Worm (Caenorhabditis elegans) whole organism, early embryonic: ENCODE measurements around the gene F47B8.5.

Experiments used
- B0310.2 ChIP-seq: sonication (generic microtip); optimal IDR thresholded peaks from 2 replicates; lab custom pipeline; 2016; ENCODE audit warnings: mild to moderate bottlenecking, missing genetic modification characterization, missing compliant biosample characterization
- F13C5.2 ChIP-seq: sonication (generic microtip); optimal IDR thresholded peaks from 2 replicates; lab custom pipeline; 2017; ENCODE audit warnings: mild to moderate bottlenecking, missing genetic modification characterization, inconsistent platforms, missing compliant biosample characterization
- aly-1 ChIP-seq: sonication (generic microtip); optimal IDR thresholded peaks from 2 replicates; lab custom pipeline; 2016; ENCODE audit warnings: missing genetic modification characterization, missing compliant biosample characterization
- ama-1 ChIP-seq: fragments of 150-350 bp; optimal IDR thresholded peaks from 2 replicates; lab custom pipeline; 2014
- ceh-13 ChIP-seq: fragments of 200-800 bp; sonication (Bioruptor generic); optimal IDR thresholded peaks from 2 replicates; lab custom pipeline; 2018; ENCODE audit warnings: mild to moderate bottlenecking, missing genetic modification characterization, missing compliant biosample characterization
- ceh-36 ChIP-seq: sonication (generic microtip); optimal IDR thresholded peaks from 2 replicates; lab custom pipeline; 2016; ENCODE audit warnings: missing genetic modification characterization, inconsistent platforms, missing compliant biosample characterization
- ets-7 ChIP-seq: sonication (generic microtip); optimal IDR thresholded peaks from 2 replicates; lab custom pipeline; 2016; ENCODE audit warnings: missing genotype, missing genetic modification characterization, missing compliant biosample characterization
- flt-1 ChIP-seq: fragments of 200-800 bp; sonication (Bioruptor generic); IDR thresholded peaks from 2 replicates; pipeline ENCODE4 v1.3.6; 2022; ENCODE audit warnings: missing genetic modification characterization, missing compliant biosample characterization
- hmbx-1 ChIP-seq: sonication (generic microtip); optimal IDR thresholded peaks from 2 replicates; lab custom pipeline; 2016; ENCODE audit warnings: mild to moderate bottlenecking, missing genetic modification characterization, missing compliant biosample characterization
- hmg-4 ChIP-seq: fragments of 200-800 bp; sonication (Bioruptor generic); optimal IDR thresholded peaks from 2 replicates; lab custom pipeline; 2018; ENCODE audit warnings: mild to moderate bottlenecking, missing genetic modification characterization, missing compliant biosample characterization
- hnd-1 ChIP-seq: sonication (generic microtip); optimal IDR thresholded peaks from 2 replicates; lab custom pipeline; 2016; ENCODE audit warnings: missing genetic modification characterization, missing compliant biosample characterization
- pes-1 ChIP-seq: fragments of 200-800 bp; sonication (Bioruptor generic); IDR thresholded peaks from 2 replicates; pipeline ENCODE4 v1.3.6; 2022; ENCODE audit warnings: missing genetic modification reagents, missing genetic modification characterization, missing compliant biosample characterization
- scrt-1 ChIP-seq: fragments of 200-800 bp; sonication (Bioruptor generic); IDR thresholded peaks from 2 replicates; pipeline ENCODE4 v1.3.6; 2022; ENCODE audit warnings: missing genetic modification characterization, missing compliant biosample characterization
- sea-1 ChIP-seq: fragments of 200-800 bp; sonication (Bioruptor generic); conservative IDR thresholded peaks from 2 replicates; pipeline ENCODE4 v1.3.6; 2022; ENCODE audit warnings: missing genetic modification characterization, missing compliant biosample characterization
- tbx-11 ChIP-seq: fragments of 200-800 bp; sonication (Bioruptor generic); IDR thresholded peaks from 2 replicates; pipeline ENCODE4 v1.3.6; 2022; ENCODE audit warnings: missing genetic modification characterization, missing compliant biosample characterization
- tbx-37 ChIP-seq: fragments of 200-800 bp; sonication (Bioruptor generic); conservative IDR thresholded peaks from 2 replicates; pipeline ENCODE4 v1.3.6; 2022; ENCODE audit warnings: missing genetic modification reagents, missing genetic modification characterization, missing compliant biosample characterization
- tra-4 ChIP-seq: sonication (generic microtip); optimal IDR thresholded peaks from 2 replicates; lab custom pipeline; 2017; ENCODE audit warnings: missing genetic modification characterization, missing compliant biosample characterization

Gene F47B8.5

DNA sequence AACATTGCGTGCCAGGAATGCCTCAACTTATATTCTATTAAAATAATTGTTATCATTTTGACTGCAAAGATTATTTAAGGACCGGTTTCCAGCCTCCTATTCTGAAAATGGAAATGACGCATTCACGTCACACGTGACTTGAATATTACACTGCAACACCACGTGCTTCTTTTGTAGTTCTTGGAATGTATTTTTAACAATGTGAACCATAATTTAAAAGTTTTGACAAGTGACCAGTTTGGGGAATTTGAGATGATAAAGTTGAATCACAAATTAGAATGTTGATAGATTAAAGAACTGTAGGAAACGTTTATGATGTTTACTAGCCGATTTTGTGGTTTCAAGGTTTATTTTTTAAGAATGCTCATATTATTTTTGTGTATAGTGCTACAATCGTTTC, 14.0 kb upstream of the F47B8.5 start, which contains the start of gene F47B8.10:
Gene F47B8.10 (plus strand): TSS at position 301 of the 400 bp plus-strand sequence.
- no peak for TF ChIP-seq hmg-4 (GFP tag; lab: Kevin White, UChicago)
- TF ChIP-seq flt-1 (GFP tag; lab: Robert Waterston, UW): no peak
- no peak for TF ChIP-seq scrt-1 (GFP tag; lab: Robert Waterston, UW)
- no peak for TF ChIP-seq ceh-13 (GFP tag; lab: Kevin White, UChicago)
- no peak for TF ChIP-seq tbx-11 (GFP tag; lab: Robert Waterston, UW)
- no peak for TF ChIP-seq aly-1 (tag; lab: Kevin White, UChicago)
- no peak for TF ChIP-seq hnd-1 (tag; lab: Kevin White, UChicago)
- TF ChIP-seq sea-1 (GFP tag; lab: Robert Waterston, UW): no peak
- TF ChIP-seq B0310.2: no peak
- no peak for TF ChIP-seq F13C5.2 (tag; lab: Kevin White, UChicago)
- no peak for TF ChIP-seq ceh-36 (tag; lab: Kevin White, UChicago)
- TF ChIP-seq tbx-37 (GFP tag; lab: Robert Waterston, UW): no peak

DNA sequence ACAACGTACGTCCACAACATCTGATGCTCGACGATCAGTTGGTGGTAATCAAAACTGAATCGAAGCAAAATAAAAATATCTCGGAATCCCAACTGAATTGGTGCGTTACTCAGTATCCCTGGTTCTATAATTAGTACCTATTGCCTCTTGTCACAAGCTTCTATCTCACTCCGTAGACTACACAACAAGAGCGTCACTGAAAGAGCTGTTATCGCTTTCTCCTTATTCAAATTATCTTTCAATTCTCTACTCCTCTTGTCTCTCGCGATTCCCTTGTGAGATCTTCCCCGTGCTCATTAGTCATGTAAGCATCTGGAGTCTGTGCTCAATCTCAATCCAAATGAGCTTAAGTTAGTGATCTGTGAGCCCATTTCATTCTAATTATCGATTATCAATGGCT, 9.0 kb upstream of the F47B8.5 start, which contains the start of gene srm-6:
Gene srm-6 (plus strand): TSS at position 301 of the 400 bp plus-strand sequence.
- TF ChIP-seq tra-4 (tag; lab: Kevin White, UChicago) (no peak), tbx-37 (GFP tag; lab: Robert Waterston, UW) (no peak), hnd-1 (tag; lab: Kevin White, UChicago) (no peak), B0310.2 (no peak), flt-1 (GFP tag; lab: Robert Waterston, UW) (no peak), scrt-1 (GFP tag; lab: Robert Waterston, UW) (no peak), hmbx-1 (tag; lab: Kevin White, UChicago) (no peak), ets-7 (tag; lab: Kevin White, UChicago) (no peak), sea-1 (GFP tag; lab: Robert Waterston, UW) (no peak), aly-1 (tag; lab: Kevin White, UChicago) (no peak), tbx-11 (GFP tag; lab: Robert Waterston, UW) (no peak), pes-1 (no peak), hmg-4 (GFP tag; lab: Kevin White, UChicago) (no peak), ceh-36 (tag; lab: Kevin White, UChicago) (no peak)

DNA sequence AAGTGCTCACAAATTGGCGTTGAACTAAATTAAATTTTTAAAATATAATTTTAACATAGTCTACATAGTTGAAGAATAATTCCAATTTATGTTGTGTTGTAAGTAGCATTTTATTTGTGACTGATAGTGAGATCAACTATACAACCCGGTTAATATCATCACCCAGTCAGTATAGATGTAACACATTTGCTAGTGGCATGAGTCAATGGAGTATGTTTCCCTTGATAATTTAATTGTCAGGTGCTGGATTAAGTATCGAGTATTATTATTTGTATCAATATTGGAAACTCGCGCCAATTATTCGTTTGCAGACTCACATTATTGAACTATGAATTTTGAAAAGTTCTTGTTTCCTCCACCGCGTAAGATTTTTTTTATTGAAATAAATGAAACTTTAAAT, 7.2 kb upstream of the F47B8.5 start, which contains the start of gene srm-5:
Gene srm-5 (plus strand): TSS at position 301 of the 400 bp plus-strand sequence.
- TF ChIP-seq flt-1 (GFP tag; lab: Robert Waterston, UW): no peak
- no peak for TF ChIP-seq tbx-11 (GFP tag; lab: Robert Waterston, UW)
- TF ChIP-seq hmg-4 (GFP tag; lab: Kevin White, UChicago): no peak
- TF ChIP-seq ceh-36 (tag; lab: Kevin White, UChicago): no peak

DNA sequence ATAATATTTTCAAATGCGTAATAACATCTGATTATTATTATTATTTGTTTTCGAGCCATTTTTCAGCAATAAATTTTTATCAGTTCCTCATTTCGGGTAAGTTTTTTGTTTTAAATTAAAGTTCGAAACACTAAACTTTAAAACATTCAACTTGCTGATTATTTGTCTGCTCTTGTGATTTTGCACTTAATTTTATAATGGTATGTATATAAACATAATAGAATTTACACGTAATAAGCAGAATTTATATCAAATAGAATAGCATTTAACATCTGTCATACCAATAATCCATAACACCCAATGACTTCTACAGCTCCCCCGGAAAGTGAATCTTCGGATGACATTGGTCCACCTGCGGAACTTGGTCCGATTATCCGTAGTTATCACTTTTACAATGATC, 5.4 kb upstream of the F47B8.5 start, which contains the start of gene srm-4:
Gene srm-4 (plus strand): TSS at position 301 of the 400 bp plus-strand sequence.
- no peak for TF ChIP-seq hmg-4 (GFP tag; lab: Kevin White, UChicago)
- TF ChIP-seq ets-7 (tag; lab: Kevin White, UChicago): no peak
- no peak for TF ChIP-seq hnd-1 (tag; lab: Kevin White, UChicago)

DNA sequence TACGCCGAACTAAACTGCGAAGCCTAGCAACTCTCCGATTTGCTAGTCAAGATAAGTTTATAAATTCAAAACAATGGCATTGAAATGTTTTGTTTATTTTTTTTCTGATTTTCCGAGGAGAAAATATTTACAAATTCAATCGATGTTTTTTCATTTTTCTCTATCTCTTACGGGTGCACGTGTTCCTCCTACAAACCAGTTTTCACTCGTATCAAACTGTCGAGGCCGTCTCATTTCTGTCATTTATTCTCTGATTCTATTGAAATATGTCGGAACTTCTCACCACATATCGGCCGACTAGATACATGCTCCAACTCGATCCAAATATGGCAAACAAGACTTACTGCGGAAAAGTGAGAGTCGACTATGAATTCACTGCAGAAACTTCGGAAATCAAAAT, 3.8 kb upstream of the F47B8.5 start, which contains the start of gene F47B8.8:
Gene F47B8.8 (plus strand): TSS at position 257 of the 400 bp plus-strand sequence.
- no peak for TF ChIP-seq tbx-37 (GFP tag; lab: Robert Waterston, UW)
- TF ChIP-seq sea-1 (GFP tag; lab: Robert Waterston, UW): no peak
- no peak for TF ChIP-seq scrt-1 (GFP tag; lab: Robert Waterston, UW)
- TF ChIP-seq aly-1 (tag; lab: Kevin White, UChicago): no peak
- TF ChIP-seq B0310.2: no peak
- TF ChIP-seq ceh-13 (GFP tag; lab: Kevin White, UChicago): no peak
- no peak for TF ChIP-seq hmbx-1 (tag; lab: Kevin White, UChicago)
- no peak for TF ChIP-seq pes-1
- no peak for TF ChIP-seq ets-7 (tag; lab: Kevin White, UChicago)
- TF ChIP-seq tbx-11 (GFP tag; lab: Robert Waterston, UW): no peak

- TF ChIP-seq tbx-11 (GFP tag; lab: Robert Waterston, UW): no peak
- TF ChIP-seq ama-1 (lab: Kevin White, UChicago): no peak
Observed at ce11 chrV:14328806-14329205, 1.1 kb upstream of the F47B8.5 start, which contains the start of gene pepm-1. Gene pepm-1 (plus strand): TSS chrV:14329106.

ce11 chrV:14324502-14325467, 2.9 kb downstream of the F47B8.5 start, which contains the start of the genes F47B8.4 and F47B8.18:
Gene F47B8.4 (minus strand): TSS chrV:14324673.
Gene F47B8.18 (minus strand): TSS chrV:14325464.
- TF ChIP-seq tra-4 (tag; lab: Kevin White, UChicago) (no peak), pes-1 (no peak), sea-1 (GFP tag; lab: Robert Waterston, UW) (no peak), hmg-4 (GFP tag; lab: Kevin White, UChicago) (no peak), aly-1 (tag; lab: Kevin White, UChicago) (peak; percentile 26), hnd-1 (tag; lab: Kevin White, UChicago) (no peak)
